Worm (Caenorhabditis elegans) whole organism, early embryonic: ENCODE results near the gene gfi-1.

Source experiments
- B0310.2 ChIP-seq: sonication (generic microtip); optimal IDR thresholded peaks from 2 replicates; lab custom pipeline; 2016; ENCODE audit warnings: mild to moderate bottlenecking, missing genetic modification characterization, missing compliant biosample characterization
- F13C5.2 ChIP-seq: sonication (generic microtip); optimal IDR thresholded peaks from 2 replicates; lab custom pipeline; 2017; ENCODE audit warnings: mild to moderate bottlenecking, missing genetic modification characterization, inconsistent platforms, missing compliant biosample characterization
- aly-1 ChIP-seq: sonication (generic microtip); optimal IDR thresholded peaks from 2 replicates; lab custom pipeline; 2016; ENCODE audit warnings: missing genetic modification characterization, missing compliant biosample characterization
- ama-1 ChIP-seq: fragments of 150-350 bp; optimal IDR thresholded peaks from 2 replicates; lab custom pipeline; 2014
- ceh-13 ChIP-seq: fragments of 200-800 bp; sonication (Bioruptor generic); optimal IDR thresholded peaks from 2 replicates; lab custom pipeline; 2018; ENCODE audit warnings: mild to moderate bottlenecking, missing genetic modification characterization, missing compliant biosample characterization
- ceh-36 ChIP-seq: sonication (generic microtip); optimal IDR thresholded peaks from 2 replicates; lab custom pipeline; 2016; ENCODE audit warnings: missing genetic modification characterization, inconsistent platforms, missing compliant biosample characterization
- ets-7 ChIP-seq: sonication (generic microtip); optimal IDR thresholded peaks from 2 replicates; lab custom pipeline; 2016; ENCODE audit warnings: missing genotype, missing genetic modification characterization, missing compliant biosample characterization
- flt-1 ChIP-seq: fragments of 200-800 bp; sonication (Bioruptor generic); IDR thresholded peaks from 2 replicates; pipeline ENCODE4 v1.3.6; 2022; ENCODE audit warnings: missing genetic modification characterization, missing compliant biosample characterization
- hmbx-1 ChIP-seq: sonication (generic microtip); optimal IDR thresholded peaks from 2 replicates; lab custom pipeline; 2016; ENCODE audit warnings: mild to moderate bottlenecking, missing genetic modification characterization, missing compliant biosample characterization
- hmg-4 ChIP-seq: fragments of 200-800 bp; sonication (Bioruptor generic); optimal IDR thresholded peaks from 2 replicates; lab custom pipeline; 2018; ENCODE audit warnings: mild to moderate bottlenecking, missing genetic modification characterization, missing compliant biosample characterization
- hnd-1 ChIP-seq: sonication (generic microtip); optimal IDR thresholded peaks from 2 replicates; lab custom pipeline; 2016; ENCODE audit warnings: missing genetic modification characterization, missing compliant biosample characterization
- pes-1 ChIP-seq: fragments of 200-800 bp; sonication (Bioruptor generic); IDR thresholded peaks from 2 replicates; pipeline ENCODE4 v1.3.6; 2022; ENCODE audit warnings: missing genetic modification reagents, missing genetic modification characterization, missing compliant biosample characterization
- scrt-1 ChIP-seq: fragments of 200-800 bp; sonication (Bioruptor generic); IDR thresholded peaks from 2 replicates; pipeline ENCODE4 v1.3.6; 2022; ENCODE audit warnings: missing genetic modification characterization, missing compliant biosample characterization
- sea-1 ChIP-seq: fragments of 200-800 bp; sonication (Bioruptor generic); conservative IDR thresholded peaks from 2 replicates; pipeline ENCODE4 v1.3.6; 2022; ENCODE audit warnings: missing genetic modification characterization, missing compliant biosample characterization
- tbx-11 ChIP-seq: fragments of 200-800 bp; sonication (Bioruptor generic); IDR thresholded peaks from 2 replicates; pipeline ENCODE4 v1.3.6; 2022; ENCODE audit warnings: missing genetic modification characterization, missing compliant biosample characterization
- tbx-37 ChIP-seq: fragments of 200-800 bp; sonication (Bioruptor generic); conservative IDR thresholded peaks from 2 replicates; pipeline ENCODE4 v1.3.6; 2022; ENCODE audit warnings: missing genetic modification reagents, missing genetic modification characterization, missing compliant biosample characterization
- tra-4 ChIP-seq: sonication (generic microtip); optimal IDR thresholded peaks from 2 replicates; lab custom pipeline; 2017; ENCODE audit warnings: missing genetic modification characterization, missing compliant biosample characterization

The gfi-1 gene

DNA sequence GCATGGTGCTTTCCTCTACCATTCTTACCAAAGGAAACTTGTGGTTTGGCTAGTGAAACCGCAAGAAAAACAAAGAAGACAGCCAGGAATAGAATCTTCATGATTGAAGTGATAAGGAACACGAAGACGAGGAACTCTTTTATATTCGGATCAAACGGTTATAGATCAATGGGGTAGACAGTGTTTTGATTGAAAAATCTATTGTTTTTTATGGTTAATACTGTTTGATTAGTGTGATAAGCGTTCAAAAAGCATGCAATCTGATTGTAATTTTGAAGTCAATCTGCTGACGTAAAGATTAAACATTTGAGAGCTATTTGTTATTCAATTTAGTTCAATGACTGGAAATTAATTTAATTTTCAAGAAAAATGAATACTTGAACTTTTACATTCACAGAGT lies 10.1 kb downstream of the gfi-1 start, which contains the start of gene F57F4.2:
Gene F57F4.2, minus strand, starts transcription at position 101 of the 400 bp plus-strand sequence.
- TF ChIP-seq F13C5.2 (tag; lab: Kevin White, UChicago) (no peak), flt-1 (GFP tag; lab: Robert Waterston, UW) (no peak), ceh-36 (tag; lab: Kevin White, UChicago) (no peak), hnd-1 (tag; lab: Kevin White, UChicago) (no peak), pes-1 (GFP tag; lab: Robert Waterston, UW) (no peak), tbx-37 (GFP tag; lab: Robert Waterston, UW) (no peak), aly-1 (tag; lab: Kevin White, UChicago) (no peak), B0310.2 (tag; lab: Kevin White, UChicago) (no peak), hmg-4 (GFP tag; lab: Kevin White, UChicago) (no peak), tra-4 (tag; lab: Kevin White, UChicago) (no peak), scrt-1 (GFP tag; lab: Robert Waterston, UW) (no peak)

DNA sequence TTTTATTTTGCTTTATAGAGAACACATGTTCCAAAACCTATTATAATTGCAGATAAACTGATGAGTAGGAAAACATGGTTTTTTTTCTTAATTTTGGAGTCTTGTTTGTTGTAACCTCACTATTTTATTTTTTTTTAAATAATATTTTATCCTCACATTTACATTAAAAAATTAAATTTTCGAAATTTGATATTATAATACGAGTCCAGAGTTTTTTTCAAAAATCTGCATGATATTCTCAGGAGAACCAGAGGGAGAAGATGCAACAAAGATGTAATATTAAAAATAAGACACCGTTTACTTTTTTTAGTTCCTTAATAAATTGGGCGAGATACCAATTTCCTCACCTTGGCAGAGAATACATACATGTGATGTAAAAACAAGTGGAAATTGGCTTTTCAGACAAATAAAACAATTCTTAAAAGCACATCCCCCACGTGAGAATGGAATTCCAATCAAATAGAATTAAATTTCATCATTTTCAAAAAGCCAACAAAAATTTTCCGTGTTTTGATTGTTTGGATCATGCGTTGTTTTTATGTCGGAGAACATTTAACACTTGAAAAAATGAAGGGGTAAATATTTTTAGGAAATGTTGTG lies 14.0 kb downstream of the gfi-1 start:
- TF ChIP-seq B0310.2 (tag; lab: Kevin White, UChicago) (no peak), F13C5.2 (tag; lab: Kevin White, UChicago) (no peak), tbx-37 (GFP tag; lab: Robert Waterston, UW) (no peak), ceh-36 (tag; lab: Kevin White, UChicago) (no peak), ets-7 (tag; lab: Kevin White, UChicago) (no peak), pes-1 (GFP tag; lab: Robert Waterston, UW) (no peak), hnd-1 (tag; lab: Kevin White, UChicago) (no peak), flt-1 (GFP tag; lab: Robert Waterston, UW) (no peak), sea-1 (no peak), ama-1 (lab: Kevin White, UChicago) (no peak), tra-4 (tag; lab: Kevin White, UChicago) (no peak), scrt-1 (GFP tag; lab: Robert Waterston, UW) (no peak), aly-1 (tag; lab: Kevin White, UChicago) (no peak)

DNA sequence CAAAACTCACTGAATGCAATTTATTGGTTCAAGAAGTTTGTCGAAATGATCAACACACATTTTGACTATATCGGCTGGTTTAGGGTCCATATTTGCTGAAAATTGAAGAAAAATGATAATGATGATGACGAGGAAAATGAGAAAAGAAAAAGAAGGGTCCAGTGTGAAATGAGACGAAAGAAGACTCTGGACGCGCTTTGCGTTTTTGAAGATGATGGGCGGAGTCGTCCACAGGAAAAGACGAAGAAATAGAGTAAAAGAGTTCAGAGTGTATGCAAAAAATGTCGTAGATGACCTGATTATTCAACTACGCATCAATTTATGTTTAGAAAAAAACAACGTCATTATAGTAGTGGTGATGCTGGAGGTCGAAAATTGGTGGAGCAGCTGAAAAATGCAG lies 24.9 kb downstream of the gfi-1 start, which contains the start of gene F13H6.5:
Gene F13H6.5, minus strand, starts transcription at position 101 of the 400 bp plus-strand sequence.
- no peak for TF ChIP-seq sea-1
- TF ChIP-seq hmbx-1 (tag; lab: Kevin White, UChicago), result no peak
- TF ChIP-seq scrt-1 (GFP tag; lab: Robert Waterston, UW), result no peak
- no peak for TF ChIP-seq tra-4 (tag; lab: Kevin White, UChicago)
- no peak for TF ChIP-seq ceh-36 (tag; lab: Kevin White, UChicago)
- no peak for TF ChIP-seq hnd-1 (tag; lab: Kevin White, UChicago)
- TF ChIP-seq aly-1 (tag; lab: Kevin White, UChicago), result no peak
- no peak for TF ChIP-seq ama-1 (lab: Kevin White, UChicago)
- no peak for TF ChIP-seq B0310.2 (tag; lab: Kevin White, UChicago)
- TF ChIP-seq hmg-4 (GFP tag; lab: Kevin White, UChicago), result no peak
- TF ChIP-seq pes-1 (GFP tag; lab: Robert Waterston, UW), result no peak
- TF ChIP-seq tbx-37 (GFP tag; lab: Robert Waterston, UW), result no peak
- no peak for TF ChIP-seq F13C5.2 (tag; lab: Kevin White, UChicago)

DNA sequence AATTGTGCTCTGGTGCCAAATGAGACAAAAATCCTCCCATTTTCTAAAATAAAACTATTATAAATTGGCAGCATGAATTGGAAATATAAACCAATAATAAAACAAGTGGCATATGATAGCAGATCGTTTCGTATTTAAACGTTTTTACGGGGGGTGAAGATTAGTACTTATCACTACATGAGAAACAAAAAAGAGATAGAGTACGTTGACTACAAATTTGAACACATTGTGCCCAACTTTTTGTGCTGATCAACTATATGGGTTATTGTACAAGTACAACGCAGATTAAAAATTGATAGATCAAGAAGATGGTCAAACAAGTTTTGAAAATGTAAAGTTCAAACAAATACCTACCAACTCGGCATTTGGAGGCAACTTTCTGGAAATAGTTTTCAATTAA lies 31.2 kb downstream of the gfi-1 start:
- TF ChIP-seq scrt-1 (GFP tag; lab: Robert Waterston, UW), result no peak
- no peak for TF ChIP-seq F13C5.2 (tag; lab: Kevin White, UChicago)

DNA sequence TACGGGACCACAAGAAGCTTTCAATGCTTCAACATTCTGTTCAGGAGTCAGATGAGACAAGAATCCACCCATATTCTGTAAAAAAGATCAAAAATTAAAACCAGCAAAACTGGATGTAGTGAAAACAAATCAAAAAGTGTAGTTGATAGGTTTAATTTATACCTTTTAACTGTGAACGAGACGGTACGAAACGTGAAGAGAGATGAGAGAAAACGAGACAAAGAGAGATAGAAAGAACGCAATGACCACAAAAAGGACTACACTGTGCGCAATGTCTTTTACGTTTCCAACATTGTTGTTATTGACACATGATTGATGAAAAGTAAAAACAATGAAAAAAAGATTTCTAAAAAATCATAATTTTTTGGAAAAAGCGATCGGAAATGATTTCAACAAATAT lies 34.1 kb downstream of the gfi-1 start, which contains the start of gene cest-33:
Gene cest-33, minus strand, starts transcription at position 75 of the 400 bp plus-strand sequence.
- TF ChIP-seq hnd-1 (tag; lab: Kevin White, UChicago), result no peak
- TF ChIP-seq ama-1 (lab: Kevin White, UChicago), result no peak
- no peak for TF ChIP-seq hmg-4 (GFP tag; lab: Kevin White, UChicago)

DNA sequence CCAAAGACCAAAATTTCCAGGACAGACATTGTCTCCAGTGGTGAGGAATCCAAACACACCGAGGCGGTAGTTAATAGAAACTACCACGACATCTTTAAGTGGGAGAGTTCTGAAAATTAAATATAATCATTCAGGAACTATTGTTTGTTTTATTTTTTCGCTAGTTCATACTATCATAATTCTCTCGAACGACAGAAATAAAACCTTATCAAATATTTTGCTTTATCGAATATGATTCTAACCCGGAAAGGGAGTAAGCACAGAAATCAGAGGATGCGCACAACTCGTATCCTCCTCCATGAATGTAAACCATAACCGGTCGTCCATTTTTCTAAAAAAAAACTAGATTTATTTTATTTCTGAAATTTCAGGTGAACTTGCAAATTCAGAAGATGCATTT lies 34.9 kb downstream of the gfi-1 start:
- TF ChIP-seq ceh-13 (GFP tag; lab: Kevin White, UChicago) (no peak), ama-1 (lab: Kevin White, UChicago) (no peak), hmg-4 (GFP tag; lab: Kevin White, UChicago) (no peak), ets-7 (tag; lab: Kevin White, UChicago) (no peak), scrt-1 (GFP tag; lab: Robert Waterston, UW) (no peak), aly-1 (tag; lab: Kevin White, UChicago) (no peak), tbx-37 (GFP tag; lab: Robert Waterston, UW) (no peak), flt-1 (GFP tag; lab: Robert Waterston, UW) (no peak), hnd-1 (tag; lab: Kevin White, UChicago) (no peak), F13C5.2 (tag; lab: Kevin White, UChicago) (no peak), tra-4 (tag; lab: Kevin White, UChicago) (no peak), ceh-36 (tag; lab: Kevin White, UChicago) (no peak), B0310.2 (tag; lab: Kevin White, UChicago) (no peak), tbx-11 (GFP tag; lab: Robert Waterston, UW) (no peak)

DNA sequence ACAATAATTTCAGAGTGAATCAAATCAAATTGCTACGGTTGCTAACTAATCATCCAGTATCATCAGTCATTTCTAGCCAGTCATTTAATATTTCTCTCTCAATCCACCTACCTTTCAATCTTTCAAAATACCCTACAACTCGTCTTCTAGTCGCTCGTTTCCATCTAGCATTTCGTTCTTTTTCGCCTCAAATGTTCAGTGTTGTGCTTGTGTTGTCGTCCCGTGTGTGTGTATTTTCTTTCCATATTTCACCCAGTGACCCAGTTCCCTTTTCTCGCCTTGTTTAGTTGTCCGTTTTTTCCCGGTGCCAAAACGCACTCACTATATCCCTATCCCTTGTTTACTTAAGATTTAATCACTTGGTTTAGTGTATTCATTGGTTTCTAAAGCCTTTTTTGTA lies 38.0 kb downstream of the gfi-1 start:
- no peak for TF ChIP-seq hmbx-1 (tag; lab: Kevin White, UChicago)

DNA sequence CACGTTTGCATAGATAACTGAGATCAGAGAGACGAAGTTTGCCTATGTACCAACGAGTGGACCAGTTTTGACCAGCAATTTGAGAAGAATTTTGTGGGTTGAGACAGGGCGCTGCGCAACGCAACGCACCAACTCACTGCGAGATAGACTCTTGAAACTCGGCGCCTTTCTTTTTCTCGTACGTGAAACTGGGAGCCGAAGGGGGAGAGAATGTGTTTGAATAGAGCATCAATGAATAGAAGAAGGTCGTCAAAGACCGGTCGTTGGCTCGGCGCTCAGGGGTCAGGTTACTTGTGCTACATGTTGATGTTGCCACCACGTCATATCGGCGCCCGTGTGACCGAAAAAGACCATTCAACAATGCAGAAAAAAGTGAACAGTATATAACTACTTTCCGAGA lies 40.2 kb downstream of the gfi-1 start:
- no peak for TF ChIP-seq scrt-1 (GFP tag; lab: Robert Waterston, UW)
- TF ChIP-seq hnd-1 (tag; lab: Kevin White, UChicago), result no peak
- no peak for TF ChIP-seq ets-7 (tag; lab: Kevin White, UChicago)
- no peak for TF ChIP-seq tbx-11 (GFP tag; lab: Robert Waterston, UW)
- TF ChIP-seq ceh-13 (GFP tag; lab: Kevin White, UChicago), result no peak
- TF ChIP-seq aly-1 (tag; lab: Kevin White, UChicago), result no peak
- TF ChIP-seq B0310.2 (tag; lab: Kevin White, UChicago), result no peak
- no peak for TF ChIP-seq sea-1
- no peak for TF ChIP-seq pes-1 (GFP tag; lab: Robert Waterston, UW)
- TF ChIP-seq F13C5.2 (tag; lab: Kevin White, UChicago), result no peak
- TF ChIP-seq flt-1 (GFP tag; lab: Robert Waterston, UW), result no peak
- TF ChIP-seq tra-4 (tag; lab: Kevin White, UChicago), result no peak
- TF ChIP-seq ama-1 (lab: Kevin White, UChicago), result no peak
- TF ChIP-seq hmg-4 (GFP tag; lab: Kevin White, UChicago), result no peak
- TF ChIP-seq hmbx-1 (tag; lab: Kevin White, UChicago), result no peak
